Worm (Caenorhabditis elegans): Measurements from ENCODE around the gene Y48A5A.3.

DNA sequence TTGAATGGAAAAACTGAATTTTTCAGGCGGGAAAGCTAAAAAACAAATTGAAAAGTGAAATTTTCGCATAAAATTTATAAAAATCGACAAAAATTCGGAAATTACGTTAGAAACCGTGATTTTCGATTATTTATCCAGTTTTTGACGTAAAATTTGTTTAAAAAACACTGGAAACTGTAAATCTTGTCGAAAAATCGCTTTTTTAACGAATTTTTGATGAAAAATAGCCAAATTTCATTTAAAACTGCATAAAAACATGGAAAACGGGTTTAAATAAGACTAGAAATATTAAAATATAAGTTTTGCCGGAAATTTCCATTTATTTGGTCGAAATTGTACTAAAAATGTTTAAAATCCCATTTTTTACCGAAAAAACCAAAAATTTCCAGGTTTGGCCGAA lies 45.4 kb upstream of the Y48A5A.3 start:
- no peak for TF ChIP-seq madf-10 (tag; optimal IDR thresholded peaks at IDR 0.05)
- no peak for TF ChIP-seq somi-1 (GFP tag; optimal IDR thresholded peaks at IDR 0.05)
- no peak for TF ChIP-seq F33H1.4 (GFP tag; IDR thresholded peaks at IDR 0.05)
- no peak for TF ChIP-seq ama-1 (optimal IDR thresholded peaks at IDR 0.05)
- TF ChIP-seq ama-1 (GFP tag; optimal IDR thresholded peaks at IDR 0.05) = no peak
- TF ChIP-seq pbrm-1 (GFP tag; IDR thresholded peaks at IDR 0.05) = no peak
- TF ChIP-seq hlh-26 (GFP tag; conservative IDR thresholded peaks at IDR 0.05) = no peak
- no peak for TF ChIP-seq athp-1 (tag; optimal IDR thresholded peaks at IDR 0.05)
- TF ChIP-seq tbx-9 (tag; optimal IDR thresholded peaks at IDR 0.05; ENCODE audit: borderline replicate concordance) = no peak
